Worm (Caenorhabditis elegans) whole organism, young adult: ENCODE results near the gene C25E10.10.

Experiments used
- B0035.1 ChIP-seq: sonication (generic microtip); optimal IDR thresholded peaks from 2 replicates; lab custom pipeline; 2016; ENCODE audit warnings: missing genetic modification characterization, mild to moderate bottlenecking, missing compliant biosample characterization, missing genotype, missing genetic modification reagents
- B0336.3 ChIP-seq: fragments of 200-800 bp; sonication (Bioruptor generic); IDR thresholded peaks from 2 replicates; pipeline ENCODE4 v1.3.6; 2022; ENCODE audit warnings: missing genetic modification characterization, missing compliant biosample characterization
- F33H1.4 ChIP-seq: fragments of 200-800 bp; sonication (Bioruptor generic); IDR thresholded peaks from 2 replicates; pipeline ENCODE4 v1.3.6; 2022; ENCODE audit warnings: missing genetic modification reagents, missing genetic modification characterization, missing compliant biosample characterization
- F49E8.2 ChIP-seq: sonication (generic microtip); optimal IDR thresholded peaks from 3 replicates; lab custom pipeline; 2017; ENCODE audit warnings: missing genetic modification characterization, mild to moderate bottlenecking, missing compliant biosample characterization, antibody characterized with exemption, moderate library complexity; ENCODE audit not compliant: insufficient read depth
- T07F8.4 ChIP-seq: sonication (generic microtip); optimal IDR thresholded peaks from 2 replicates; lab custom pipeline; 2016; ENCODE audit warnings: mild to moderate bottlenecking, missing genetic modification characterization, moderate library complexity, missing compliant biosample characterization
- Y95B8A.8 ChIP-seq: fragments of 200-800 bp; sonication (Bioruptor generic); IDR thresholded peaks from 2 replicates; pipeline ENCODE4 v1.3.6; 2022; ENCODE audit warnings: missing genetic modification reagents, missing genetic modification characterization, missing compliant biosample characterization
- ama-1 ChIP-seq, 3 experiments: fragments of 150-350 bp in 1 of 3; sonication (generic microtip) in 2 of 3; optimal IDR thresholded peaks; 2 replicates each; lab custom pipeline; 2014 to 2018; ENCODE audit warnings: missing biosample characterization in 2 of 3, missing genetic modification characterization in 2 of 3, missing genetic modification reagents in 2 of 3
- ceh-40 ChIP-seq: fragments of 200-800 bp; sonication (Bioruptor generic); IDR thresholded peaks from 2 replicates; pipeline ENCODE4 v1.3.6; 2022; ENCODE audit warnings: missing genetic modification characterization, missing compliant biosample characterization
- ceh-79 ChIP-seq: sonication (generic microtip); optimal IDR thresholded peaks from 2 replicates; lab custom pipeline; 2017; ENCODE audit warnings: mild to moderate bottlenecking, missing genetic modification characterization, missing compliant biosample characterization
- lin-35 ChIP-seq, 3 experiments: fragments of 150-350 bp in 2 of 3; sonication (generic microtip) in 1 of 3; optimal IDR thresholded peaks; 2 replicates each; lab custom pipeline; 2014 to 2018; ENCODE audit warnings: missing biosample characterization in 3 of 3, missing genetic modification characterization in 3 of 3, missing genetic modification reagents in 3 of 3
- snpc-4 ChIP-seq, 5 experiments: fragments of 150-350 bp in 1 of 5; sonication (generic microtip) in 4 of 5; optimal IDR thresholded peaks; 2 replicates each; lab custom pipeline; 2014 to 2018; ENCODE audit warnings: missing genetic modification characterization in 5 of 5, missing biosample characterization in 3 of 5, antibody characterized with exemption in 2 of 5, mild to moderate bottlenecking in 2 of 5, missing compliant biosample characterization in 2 of 5, missing genotype in 2 of 5, moderate library complexity in 2 of 5, missing genetic modification reagents in 1 of 5
- unc-62 ChIP-seq: fragments of 150-350 bp; optimal IDR thresholded peaks from 2 replicates; lab custom pipeline; 2014; ENCODE audit warnings: missing biosample characterization, missing genetic modification reagents, missing genetic modification characterization

DNA sequence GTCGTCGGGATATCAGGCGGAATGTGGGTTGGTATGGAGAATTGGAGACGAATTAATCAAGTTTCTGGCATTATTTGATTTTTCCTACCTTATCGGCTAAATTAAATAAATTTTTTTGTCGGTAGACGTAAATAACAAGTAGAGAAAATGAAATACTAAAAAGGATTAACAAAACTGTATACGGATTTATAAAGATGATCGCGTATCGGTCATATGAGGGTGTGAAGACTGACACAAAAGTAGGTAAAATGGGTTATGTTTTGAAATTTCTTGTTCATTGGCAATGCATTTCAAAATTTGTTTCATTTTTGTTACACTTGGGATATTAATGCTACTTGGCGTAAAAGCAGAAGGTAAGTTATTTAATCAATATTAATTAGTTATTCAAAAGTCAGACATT is 3.3 kb upstream of the C25E10.10 start, which contains the start of the genes C25E10.16 and C25E10.13:
- no peak for TF ChIP-seq unc-62
- TF ChIP-seq F49E8.2 (tag; lab: Kevin White, UChicago) = no peak
- TF ChIP-seq ceh-79 = no peak
- no peak for TF ChIP-seq ama-1 (optimal IDR thresholded peaks at IDR 0.05; lab: Kevin White, UChicago)
- TF ChIP-seq ama-1 (GFP tag; optimal IDR thresholded peaks at IDR 0.05; lab: Kevin White, UChicago) = no peak
- TF ChIP-seq F33H1.4 (GFP tag; lab: Robert Waterston, UW) = no peak
- TF ChIP-seq T07F8.4 (tag; lab: Kevin White, UChicago) = no peak
- no peak for TF ChIP-seq lin-35 (GFP tag; optimal IDR thresholded peaks at IDR 0.05; lab: Kevin White, UChicago)
- TF ChIP-seq B0035.1 (tag; lab: Kevin White, UChicago) = no peak
- no peak for TF ChIP-seq ceh-40
- TF ChIP-seq B0336.3 (GFP tag; lab: Robert Waterston, UW) = no peak
- no peak for TF ChIP-seq snpc-4 (GFP tag; optimal IDR thresholded peaks at IDR 0.05; lab: Kevin White, UChicago)
- no peak for TF ChIP-seq snpc-4 (tag; optimal IDR thresholded peaks at IDR 0.05; lab: Kevin White, UChicago)
- no peak for TF ChIP-seq Y95B8A.8 (GFP tag; lab: Robert Waterston, UW)
